Worm (Caenorhabditis elegans): ENCODE measurements around the gene T12A7.2.

DNA sequence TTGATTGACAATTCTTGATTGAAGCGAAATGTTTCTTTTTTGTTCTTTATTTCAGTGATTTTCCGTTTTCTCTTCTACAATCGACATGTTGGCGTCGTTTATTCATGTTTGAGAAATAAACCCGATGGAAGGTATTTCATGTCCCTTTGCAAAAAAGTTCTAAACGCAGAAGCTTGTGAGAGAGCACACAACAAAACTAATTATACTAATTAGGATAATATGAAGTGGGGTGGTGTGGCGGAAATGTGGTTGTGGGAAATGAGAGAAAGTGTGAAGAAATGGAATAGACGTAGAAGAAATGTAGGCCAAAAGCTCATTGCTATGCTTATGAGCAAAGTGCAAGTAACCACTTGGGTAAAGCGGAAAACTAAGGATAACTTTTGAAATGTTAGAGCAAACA, 21.9 kb upstream of the T12A7.2 start:
- TF ChIP-seq him-1 (tag; optimal IDR thresholded peaks at IDR 0.05), result no peak
- TF ChIP-seq W03F9.2 (tag; optimal IDR thresholded peaks at IDR 0.05), result no peak
- no peak for TF ChIP-seq dao-5 (tag; optimal IDR thresholded peaks at IDR 0.05)

Measured in whole organism, L4/young adult.